Worm (Caenorhabditis elegans): Measurements from ENCODE around the gene srh-74.

DNA sequence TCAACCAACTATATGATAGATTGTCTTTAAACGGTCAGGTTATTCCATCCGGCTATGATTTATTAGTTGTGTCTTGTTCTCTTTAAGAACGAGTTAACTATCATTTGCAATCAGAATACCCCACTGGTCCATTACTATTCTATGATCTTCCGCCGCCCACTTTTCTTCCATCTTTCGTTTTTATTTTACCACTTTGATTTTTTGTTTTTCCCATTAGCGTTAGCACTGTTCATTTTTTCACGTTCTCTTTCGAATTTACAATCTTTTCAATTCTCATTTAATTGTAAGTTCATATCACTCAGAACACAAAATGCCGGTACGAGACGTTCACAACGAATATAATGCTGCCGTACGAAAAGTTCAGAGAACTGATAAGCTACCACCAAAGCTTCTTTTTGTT lies 5.2 kb upstream of the srh-74 start, which contains the start of gene T04C12.7:
- no peak for TF ChIP-seq him-1 (tag; optimal IDR thresholded peaks at IDR 0.05)
- no peak for TF ChIP-seq W03F9.2 (tag; optimal IDR thresholded peaks at IDR 0.05)
- TF ChIP-seq dao-5 (tag; optimal IDR thresholded peaks at IDR 0.05): no peak

All from whole organism, L4/young adult.